Fruit fly (Drosophila melanogaster) whole organism, prepupa: Measurements from ENCODE around the gene Jon66Ci.

Experiments
- CG10631 ChIP-seq: fragments of 200-800 bp; sonication (Bioruptor generic); optimal IDR thresholded peaks from 2 replicates; lab custom pipeline; 2016; ENCODE audit warnings: missing biosample characterization, missing genetic modification characterization
- CG11294 ChIP-seq: fragments of 200-800 bp; sonication (Bioruptor generic); IDR thresholded peaks from 2 replicates; pipeline ENCODE4 v1.3.6; 2022; ENCODE audit warnings: missing biosample characterization, missing genetic modification characterization
- CG11762 ChIP-seq: fragments of 200-800 bp; sonication (Bioruptor generic); optimal IDR thresholded peaks from 3 replicates; lab custom pipeline; 2016; ENCODE audit warnings: missing biosample characterization, missing genetic modification characterization; ENCODE audit not compliant: insufficient read depth
- CG11902 ChIP-seq: fragments of 200-800 bp; sonication (Bioruptor generic); optimal IDR thresholded peaks from 3 replicates; lab custom pipeline; 2016; ENCODE audit warnings: missing biosample characterization, missing genetic modification characterization
- CG15336 ChIP-seq: fragments of 200-800 bp; sonication (Bioruptor generic); IDR thresholded peaks from 2 replicates; pipeline ENCODE4 v1.3.6; 2022; ENCODE audit warnings: missing biosample characterization, missing genetic modification characterization
- CG1621 ChIP-seq: fragments of 200-800 bp; sonication (Bioruptor generic); optimal IDR thresholded peaks from 3 replicates; lab custom pipeline; 2018; ENCODE audit warnings: missing biosample characterization, mild to moderate bottlenecking, missing genetic modification characterization
- CG16779 ChIP-seq: fragments of 200-800 bp; sonication (Bioruptor generic); optimal IDR thresholded peaks from 3 replicates; lab custom pipeline; 2017; ENCODE audit warnings: missing biosample characterization, mild to moderate bottlenecking, missing genetic modification characterization
- CG3032 ChIP-seq: fragments of 200-800 bp; optimal IDR thresholded peaks from 2 replicates; lab custom pipeline; 2019; ENCODE audit warnings: missing biosample characterization, mild to moderate bottlenecking, missing genetic modification characterization, moderate library complexity
- CG32006 ChIP-seq: fragments of 200-800 bp; sonication (Bioruptor generic); optimal IDR thresholded peaks from 3 replicates; lab custom pipeline; 2017; ENCODE audit warnings: missing biosample characterization, mild to moderate bottlenecking, missing genetic modification characterization
- CG34406 ChIP-seq: fragments of 200-800 bp; sonication (Bioruptor generic); optimal IDR thresholded peaks from 3 replicates; lab custom pipeline; 2016; ENCODE audit warnings: missing biosample characterization, missing genetic modification characterization
- CG3919 ChIP-seq: fragments of 200-800 bp; sonication (Bioruptor generic); optimal IDR thresholded peaks from 3 replicates; lab custom pipeline; 2016; ENCODE audit warnings: missing biosample characterization, missing genetic modification characterization
- CG4318 ChIP-seq: fragments of 200-800 bp; sonication (Bioruptor generic); optimal IDR thresholded peaks from 3 replicates; lab custom pipeline; 2017; ENCODE audit warnings: missing biosample characterization, mild to moderate bottlenecking, missing genetic modification characterization
- CG6163 ChIP-seq: fragments of 200-800 bp; sonication (Bioruptor generic); IDR thresholded peaks from 3 replicates; pipeline ENCODE4 v1.3.6; 2022; ENCODE audit warnings: missing biosample characterization, missing genetic modification characterization
- CG6276 ChIP-seq: fragments of 200-800 bp; sonication (Bioruptor generic); optimal IDR thresholded peaks from 2 replicates; lab custom pipeline; 2017; ENCODE audit warnings: missing biosample characterization, mild to moderate bottlenecking, missing genetic modification characterization
- CG7368 ChIP-seq: fragments of 200-800 bp; sonication (Bioruptor generic); optimal IDR thresholded peaks from 3 replicates; lab custom pipeline; 2016; ENCODE audit warnings: missing biosample characterization, missing genetic modification characterization
- CG8119 ChIP-seq: fragments of 200-800 bp; sonication (Bioruptor generic); IDR thresholded peaks from 3 replicates; pipeline ENCODE4 v1.3.6; 2022; ENCODE audit warnings: missing biosample characterization, missing genetic modification characterization
- CG8632 ChIP-seq: fragments of 200-800 bp; sonication (Bioruptor generic); optimal IDR thresholded peaks from 3 replicates; lab custom pipeline; 2016; ENCODE audit warnings: missing biosample characterization, missing genetic modification characterization
- Eip78C ChIP-seq: fragments of 200-800 bp; sonication (Bioruptor generic); peaks from one replicate; lab custom pipeline; 2016; ENCODE audit warnings: missing biosample characterization, missing genetic modification characterization
- Eip93F ChIP-seq: fragments of 200-800 bp; sonication (Bioruptor generic); optimal IDR thresholded peaks from 2 replicates; lab custom pipeline; 2016; ENCODE audit warnings: missing biosample characterization, mild to moderate bottlenecking, missing genetic modification characterization
- Ets21C ChIP-seq: fragments of 200-800 bp; sonication (Bioruptor generic); optimal IDR thresholded peaks from 3 replicates; lab custom pipeline; 2016; ENCODE audit warnings: missing biosample characterization, missing genetic modification characterization
- Gug ChIP-seq: fragments of 200-800 bp; sonication (Bioruptor generic); IDR thresholded peaks from 2 replicates; pipeline ENCODE4 v1.3.6; 2022; ENCODE audit warnings: missing biosample characterization, missing genetic modification characterization
- Hr38 ChIP-seq: sonication (Bioruptor generic); optimal IDR thresholded peaks from 2 replicates; lab custom pipeline; 2016; ENCODE audit warnings: missing biosample characterization, missing genetic modification characterization
- Hr39 ChIP-seq: fragments of 200-800 bp; sonication (Bioruptor generic); optimal IDR thresholded peaks from 2 replicates; lab custom pipeline; 2016; ENCODE audit warnings: missing biosample characterization, missing genetic modification characterization
- Hr4 ChIP-seq: fragments of 200-800 bp; sonication (Bioruptor generic); optimal IDR thresholded peaks from 3 replicates; lab custom pipeline; 2016; ENCODE audit warnings: missing biosample characterization, missing genetic modification characterization
- Lpt ChIP-seq: fragments of 200-800 bp; sonication (Bioruptor generic); optimal IDR thresholded peaks from 3 replicates; lab custom pipeline; 2016; ENCODE audit warnings: missing biosample characterization, missing genetic modification characterization
- Met ChIP-seq: fragments of 200-800 bp; sonication (Bioruptor generic); optimal IDR thresholded peaks from 3 replicates; lab custom pipeline; 2016; ENCODE audit warnings: missing biosample characterization, missing genetic modification characterization
- OdsH ChIP-seq: fragments of 200-800 bp; sonication (Bioruptor generic); optimal IDR thresholded peaks from 3 replicates; lab custom pipeline; 2016; ENCODE audit warnings: missing biosample characterization, missing genetic modification characterization
- Smox ChIP-seq: fragments of 200-800 bp; sonication (Bioruptor generic); optimal IDR thresholded peaks from 3 replicates; lab custom pipeline; 2016; ENCODE audit warnings: missing biosample characterization, missing genetic modification characterization
- Sox102F ChIP-seq: fragments of 200-800 bp; sonication (Bioruptor generic); optimal IDR thresholded peaks from 2 replicates; lab custom pipeline; 2016; ENCODE audit warnings: missing biosample characterization, mild to moderate bottlenecking, missing genetic modification characterization
- achi ChIP-seq: fragments of 200-800 bp; sonication (Bioruptor generic); optimal IDR thresholded peaks from 3 replicates; lab custom pipeline; 2016; ENCODE audit warnings: missing biosample characterization, missing genetic modification characterization
- acj6 ChIP-seq: fragments of 200-800 bp; sonication (Bioruptor generic); optimal IDR thresholded peaks from 3 replicates; lab custom pipeline; 2016; ENCODE audit warnings: missing biosample characterization, missing genetic modification characterization
- cyc ChIP-seq: fragments of 200-800 bp; sonication (Bioruptor generic); optimal IDR thresholded peaks from 3 replicates; lab custom pipeline; 2016; ENCODE audit warnings: missing biosample characterization, missing genetic modification characterization
- dac ChIP-seq: fragments of 200-800 bp; sonication (Bioruptor generic); optimal IDR thresholded peaks from 2 replicates; lab custom pipeline; 2017; ENCODE audit warnings: missing biosample characterization, mild to moderate bottlenecking, missing genetic modification characterization
- dsx ChIP-seq: fragments of 200-800 bp; optimal IDR thresholded peaks from 3 replicates; lab custom pipeline; 2019; ENCODE audit warnings: missing biosample characterization, mild to moderate bottlenecking, missing genetic modification characterization, moderate library complexity; ENCODE audit not compliant: poor library complexity, severe bottlenecking
- eg ChIP-seq: fragments of 200-800 bp; sonication (Bioruptor generic); IDR thresholded peaks from 3 replicates; pipeline ENCODE4 v1.3.6; 2022; ENCODE audit warnings: missing biosample characterization, missing genetic modification characterization
- esn ChIP-seq: fragments of 200-800 bp; sonication (Bioruptor generic); optimal IDR thresholded peaks from 2 replicates; lab custom pipeline; 2016; ENCODE audit warnings: missing biosample characterization, mild to moderate bottlenecking, missing genetic modification characterization, moderate library complexity
- fd59A ChIP-seq: fragments of 200-800 bp; sonication (Bioruptor generic); optimal IDR thresholded peaks from 2 replicates; lab custom pipeline; 2017; ENCODE audit warnings: missing biosample characterization, mild to moderate bottlenecking, missing genetic modification characterization, missing genetic modification reagents
- fkh ChIP-seq: fragments of 200-800 bp; sonication (Bioruptor generic); optimal IDR thresholded peaks from 3 replicates; lab custom pipeline; 2017; ENCODE audit warnings: missing biosample characterization, mild to moderate bottlenecking, missing genetic modification characterization, moderate library complexity
- net ChIP-seq: fragments of 200-800 bp; sonication (Bioruptor generic); optimal IDR thresholded peaks from 3 replicates; lab custom pipeline; 2016; ENCODE audit warnings: missing biosample characterization, missing genetic modification characterization
- pdm3 ChIP-seq: fragments of 200-800 bp; sonication (Bioruptor generic); optimal IDR thresholded peaks from 3 replicates; lab custom pipeline; 2016; ENCODE audit warnings: missing biosample characterization, missing genetic modification characterization
- ss ChIP-seq, 2 experiments: fragments of 200-800 bp; sonication (Bioruptor generic); optimal IDR thresholded peaks; 2 replicates in 1 of 2; 3 replicates in 1 of 2; lab custom pipeline; 2017 to 2018; ENCODE audit warnings: mild to moderate bottlenecking in 2 of 2, missing biosample characterization in 2 of 2, missing genetic modification characterization in 2 of 2, moderate library complexity in 1 of 2
- svp ChIP-seq: fragments of 200-800 bp; sonication (Bioruptor generic); peaks from one replicate; lab custom pipeline; 2016; ENCODE audit warnings: missing biosample characterization, missing genetic modification characterization
- vri ChIP-seq: fragments of 200-800 bp; sonication (Bioruptor generic); optimal IDR thresholded peaks from 3 replicates; lab custom pipeline; 2016; ENCODE audit warnings: missing biosample characterization, mild to moderate bottlenecking, missing genetic modification characterization

Jon66Ci gene

DNA sequence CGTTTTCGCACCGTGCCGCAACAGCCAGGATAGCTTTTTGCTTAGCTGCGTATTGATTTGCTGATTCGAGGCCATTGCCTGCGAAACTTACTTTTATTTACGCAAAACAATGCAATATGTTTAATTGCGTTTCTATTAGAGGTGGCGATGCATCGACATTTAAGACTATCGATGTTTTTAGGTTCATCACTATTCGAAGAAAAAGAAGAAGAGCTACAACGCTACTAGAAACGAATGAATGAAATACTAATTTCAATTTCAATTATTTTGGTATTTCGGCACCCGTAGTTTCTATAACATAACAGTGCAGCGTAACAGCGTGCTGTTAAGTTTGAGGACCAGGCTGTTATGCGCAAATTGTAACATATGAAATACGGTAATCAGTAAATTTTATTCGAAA lies 13.8 kb downstream of the Jon66Ci start, which contains the start of the genes Tpt, mkg-p and CG13667:
Tpt (minus strand) TSS at position 155 of the 400 bp plus-strand sequence.
mkg-p (minus strand) TSS at position 155 of the 400 bp plus-strand sequence.
CG13667 (plus strand) TSS at position 332 of the 400 bp plus-strand sequence.
- TF ChIP-seq OdsH (GFP tag; lab: Kevin White, UChicago) (no peak), CG1621 (peak; percentile 54)

DNA sequence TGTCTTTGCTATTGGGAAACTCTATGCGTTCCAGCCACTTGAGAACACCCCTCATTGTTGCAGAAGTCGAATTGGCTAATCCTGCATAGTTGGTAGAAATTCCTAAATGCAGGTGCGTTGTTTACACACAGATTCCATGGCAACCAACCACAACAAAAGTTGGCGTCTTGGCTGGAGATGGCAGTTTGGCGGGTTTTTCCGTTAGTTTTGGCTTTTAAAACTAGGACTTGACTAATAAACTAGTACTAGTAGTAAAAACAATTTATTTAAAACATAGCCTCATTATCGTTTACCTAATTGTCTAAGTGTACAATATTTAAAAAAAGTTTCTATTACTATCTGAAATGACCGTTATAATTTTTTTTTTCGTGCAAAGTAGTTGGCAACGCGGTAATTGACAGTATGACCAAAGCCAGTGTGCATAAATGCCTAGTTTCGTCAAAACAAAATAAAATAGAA lies 20.1 kb downstream of the Jon66Ci start, which contains the start of gene Exo70:
Exo70 (plus strand) TSS at position 413 of the 459 bp plus-strand sequence.
- TF ChIP-seq CG4318 (GFP tag; lab: Kevin White, UChicago) (no peak), eg (GFP tag; lab: Robert Waterston, UW) (0 out of 3 replicates have a peak, but pooled peaks have one; percentile 8), CG32006 (peak; percentile 77), CG3032 (peak; percentile 29), fkh (GFP tag; lab: Kevin White, UChicago) (peak; percentile 74)
- TF ChIP-seq, all 60 proteins: peak for 4

DNA sequence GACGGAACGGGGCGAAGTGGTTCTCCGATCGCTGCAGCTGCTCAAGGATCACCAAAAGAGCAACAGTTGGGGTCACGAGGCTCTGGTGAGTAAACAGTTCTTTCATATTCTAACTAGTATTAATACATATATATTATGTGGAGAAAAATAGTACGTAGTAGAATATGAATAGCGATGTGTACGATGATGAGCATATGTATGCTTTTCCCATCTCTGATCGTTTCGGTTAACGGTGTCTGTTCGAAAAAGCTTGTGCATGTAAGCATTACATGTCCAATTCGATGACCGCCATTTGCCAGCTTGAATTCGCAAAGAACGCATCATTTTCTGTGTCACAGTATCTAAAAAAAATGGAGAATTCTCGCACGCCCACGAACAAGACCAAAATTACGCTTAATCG lies 21.4 kb downstream of the Jon66Ci start, which contains the start of the genes Oseg1 and mtrm:
Oseg1 (minus strand) TSS at position 101 of the 400 bp plus-strand sequence.
mtrm (plus strand) TSS at position 288 of the 400 bp plus-strand sequence.
- TF ChIP-seq CG32006, result no peak
- TF ChIP-seq CG11762, result no peak
- TF ChIP-seq Eip93F (GFP tag; lab: Kevin White, UChicago), result no peak
- no peak for TF ChIP-seq CG11294 (GFP tag; lab: Robert Waterston, UW)
- no peak for TF ChIP-seq fkh (GFP tag; lab: Kevin White, UChicago)
- TF ChIP-seq Hr38 (GFP tag; lab: Kevin White, UChicago), result no peak
- no peak for TF ChIP-seq achi (GFP tag; lab: Kevin White, UChicago)
- no peak for TF ChIP-seq Gug (GFP tag; lab: Robert Waterston, UW)
- no peak for TF ChIP-seq pdm3 (GFP tag; lab: Kevin White, UChicago)
- TF ChIP-seq dsx (GFP tag; lab: Kevin White, UChicago), result no peak
- TF ChIP-seq Lpt (GFP tag; lab: Kevin White, UChicago), result no peak
- TF ChIP-seq CG16779 (tag; lab: Kevin White, UChicago), result no peak
- no peak for TF ChIP-seq Hr39
- no peak for TF ChIP-seq acj6 (GFP tag; lab: Kevin White, UChicago)
- no peak for TF ChIP-seq CG3032
- no peak for TF ChIP-seq ss (GFP tag; optimal IDR thresholded peaks at IDR 0.05; lab: Kevin White, UChicago)

DNA sequence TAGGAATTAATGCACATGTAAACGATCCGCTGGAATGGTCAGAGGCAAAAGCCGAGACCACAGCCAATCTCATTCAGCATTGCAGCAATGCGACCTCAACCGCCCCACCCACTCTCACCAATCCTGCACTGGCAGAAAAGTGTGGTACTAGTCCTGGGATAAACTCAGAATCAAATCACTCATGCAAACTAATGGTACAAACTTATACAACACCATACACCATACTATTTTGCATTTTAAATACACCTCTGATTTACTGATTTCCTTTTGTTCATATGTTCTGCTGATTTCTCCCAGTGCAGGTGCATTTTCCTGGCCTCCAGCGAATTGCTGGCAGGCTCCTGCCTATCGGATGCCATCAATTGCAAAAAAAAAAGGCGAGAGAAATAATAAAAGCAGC lies 27.6 kb downstream of the Jon66Ci start:
- TF ChIP-seq CG8632 (GFP tag; lab: Kevin White, UChicago), result peak; percentile 41
- peak; percentile 95 for TF ChIP-seq eg (GFP tag; lab: Robert Waterston, UW)
- TF ChIP-seq Smox, result no peak
- peak; percentile 81 for TF ChIP-seq net (GFP tag; lab: Kevin White, UChicago)
- peak; percentile 81 for TF ChIP-seq CG10631
- TF ChIP-seq pdm3 (GFP tag; lab: Kevin White, UChicago), result peak; percentile 78
- peak; percentile 90 for TF ChIP-seq dac (GFP tag; lab: Kevin White, UChicago)
- peak; percentile 82 for TF ChIP-seq OdsH (GFP tag; lab: Kevin White, UChicago)
- TF ChIP-seq CG8119 (GFP tag; lab: Robert Waterston, UW), result peak; percentile 93
- TF ChIP-seq fd59A (GFP tag; lab: Kevin White, UChicago), result peak; percentile 55
- peak; percentile 92 for TF ChIP-seq CG15336 (GFP tag; lab: Robert Waterston, UW)
- TF ChIP-seq CG34406, result peak; percentile 49
- TF ChIP-seq dsx (GFP tag; lab: Kevin White, UChicago), result peak; percentile 55
- TF ChIP-seq esn (GFP tag; lab: Kevin White, UChicago), result peak; percentile 51
- no peak for TF ChIP-seq svp (GFP tag; lab: Kevin White, UChicago)
- TF ChIP-seq CG3032, result peak; percentile 63
- TF ChIP-seq CG1621, result peak; percentile 61
- TF ChIP-seq Sox102F (GFP tag; lab: Kevin White, UChicago), result peak; percentile 12
- TF ChIP-seq achi (GFP tag; lab: Kevin White, UChicago), result peak; percentile 82
- TF ChIP-seq Eip93F (GFP tag; lab: Kevin White, UChicago), result no peak
- no peak for TF ChIP-seq Ets21C (GFP tag; lab: Kevin White, UChicago)
- no peak for TF ChIP-seq CG11902 (GFP tag; lab: Kevin White, UChicago)
- peak; percentile 69 for TF ChIP-seq CG11762
- no peak for TF ChIP-seq ss (GFP tag; optimal IDR thresholded peaks at IDR 0.05; lab: Kevin White, UChicago)
- TF ChIP-seq Eip78C (GFP tag; lab: Kevin White, UChicago), result peak; percentile 89
- TF ChIP-seq cyc (GFP tag; lab: Kevin White, UChicago), result peak; percentile 29
- peak; percentile 88 for TF ChIP-seq Lpt (GFP tag; lab: Kevin White, UChicago)
- TF ChIP-seq CG6276, result peak; percentile 89
- peak; percentile 82 for TF ChIP-seq CG3919 (GFP tag; lab: Kevin White, UChicago)
- peak; percentile 94 for TF ChIP-seq CG6163 (GFP tag; lab: Robert Waterston, UW)
- TF ChIP-seq CG16779 (tag; lab: Kevin White, UChicago), result peak; percentile 60
- no peak for TF ChIP-seq CG7368 (GFP tag; lab: Kevin White, UChicago)
- no peak for TF ChIP-seq vri (GFP tag; lab: Kevin White, UChicago)
- peak; percentile 95 for TF ChIP-seq Hr4 (GFP tag; lab: Kevin White, UChicago)
- no peak for TF ChIP-seq Met
